Worm (Caenorhabditis elegans): ENCODE data around the gene F20D6.15.

The F20D6.15 gene

DNA sequence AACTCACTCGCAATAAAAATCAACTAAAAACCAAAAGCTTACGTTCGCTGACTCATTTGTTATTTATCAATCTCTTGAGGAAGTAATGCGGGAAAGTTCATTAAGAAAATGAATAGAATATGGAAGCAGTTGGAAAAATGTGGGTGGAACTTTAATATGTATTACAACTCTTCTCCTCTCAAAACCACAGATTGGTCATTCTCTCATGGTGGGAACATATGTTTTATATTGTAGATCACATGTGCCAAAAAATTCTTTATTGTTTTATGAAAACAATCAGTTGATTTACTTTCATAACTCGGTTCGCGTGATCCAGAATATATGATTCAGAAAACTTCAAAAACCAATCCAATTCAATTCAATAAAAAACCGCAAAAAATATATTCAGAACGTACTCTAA lies 16.6 kb downstream of the F20D6.15 start:
- TF ChIP-seq B0310.2 (tag; optimal IDR thresholded peaks at IDR 0.05), result no peak
- TF ChIP-seq F13C5.2 (tag; optimal IDR thresholded peaks at IDR 0.05), result no peak
- TF ChIP-seq pes-1 (GFP tag; IDR thresholded peaks at IDR 0.05), result no peak

DNA sequence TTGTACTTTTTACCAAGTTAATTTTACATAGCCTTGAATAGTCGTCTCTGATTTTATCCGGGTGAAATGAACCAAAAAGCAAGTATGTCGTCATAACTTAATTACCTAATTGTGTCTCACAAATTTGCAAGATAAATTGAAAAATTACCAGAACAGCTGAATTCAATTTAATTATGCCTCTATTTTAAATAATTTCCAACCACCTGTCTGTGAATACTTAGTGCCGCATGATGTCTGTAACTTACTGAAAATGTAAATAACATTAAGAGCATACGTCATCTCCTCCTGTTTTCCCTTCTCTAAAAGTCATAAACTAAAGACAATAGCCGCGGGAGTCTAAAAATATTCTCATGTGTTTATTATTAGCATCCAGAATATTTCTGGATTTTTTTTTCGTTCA lies 18.0 kb downstream of the F20D6.15 start:
- TF ChIP-seq ama-1 (optimal IDR thresholded peaks at IDR 0.05), result no peak
- no peak for TF ChIP-seq sea-1 (GFP tag; conservative IDR thresholded peaks at IDR 0.05)

DNA sequence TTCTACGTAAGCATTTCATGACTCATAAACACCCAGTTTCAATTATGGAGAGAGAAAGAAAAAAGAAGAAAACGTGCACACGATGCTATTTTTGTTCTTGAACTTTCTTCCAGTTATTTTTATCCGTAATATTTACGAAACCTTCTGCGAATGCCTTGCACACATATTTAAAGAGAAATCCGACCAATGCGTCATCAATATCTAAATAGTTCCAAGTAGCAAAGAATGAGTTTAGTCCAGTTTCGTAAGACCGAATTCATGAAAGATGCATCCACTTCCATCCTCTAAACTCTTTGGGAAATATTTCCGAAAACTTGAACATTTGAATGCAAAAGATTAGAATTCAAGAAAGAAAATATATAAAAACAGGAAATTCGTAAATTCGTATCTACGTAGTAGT lies 19.1 kb downstream of the F20D6.15 start:
- no peak for TF ChIP-seq tra-4 (tag; optimal IDR thresholded peaks at IDR 0.05)
- TF ChIP-seq F13C5.2 (tag; optimal IDR thresholded peaks at IDR 0.05), result no peak
- no peak for TF ChIP-seq tbx-37 (GFP tag; conservative IDR thresholded peaks at IDR 0.05)
- TF ChIP-seq flt-1 (GFP tag; IDR thresholded peaks at IDR 0.05), result no peak
- no peak for TF ChIP-seq ceh-36 (tag; optimal IDR thresholded peaks at IDR 0.05)

DNA sequence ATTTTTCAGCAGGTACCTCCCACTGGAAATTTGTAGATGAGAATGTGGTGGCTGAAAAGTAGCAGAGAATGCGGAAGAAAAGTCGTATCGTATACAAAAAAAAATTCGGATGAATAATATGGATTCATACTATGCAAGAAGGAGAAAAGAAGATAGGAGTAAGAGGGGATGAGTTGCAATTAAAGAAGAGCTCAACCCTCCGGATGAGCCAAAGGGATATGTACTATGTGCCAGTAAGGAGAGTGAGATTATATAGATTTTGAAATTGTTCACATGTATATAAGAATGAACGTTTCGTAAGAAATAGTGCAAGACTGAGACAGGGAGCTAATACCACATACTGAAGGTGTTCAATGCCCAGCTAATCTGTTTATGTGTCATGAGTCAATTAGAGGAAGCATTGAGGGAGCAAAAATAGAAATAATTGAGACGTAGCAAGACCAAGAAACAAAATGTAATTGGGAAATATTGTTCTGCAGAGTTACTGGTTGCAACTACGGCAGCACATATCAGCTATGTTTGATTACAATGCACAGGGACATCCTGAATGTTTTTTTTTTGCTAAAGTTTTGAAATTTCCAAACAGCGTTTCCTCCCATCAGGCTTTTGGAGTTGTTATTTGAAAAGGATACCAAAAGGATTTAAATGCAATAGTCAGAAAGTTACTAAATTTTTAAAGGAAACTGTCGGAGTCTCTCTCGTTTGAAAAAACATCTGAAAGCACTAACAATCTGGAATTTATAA lies 19.9 kb downstream of the F20D6.15 start, which contains the start of gene F20D6.8:
Gene F20D6.8, minus strand, starts transcription at position 51 of the 744 bp plus-strand sequence.
- TF ChIP-seq hmbx-1 (tag; optimal IDR thresholded peaks at IDR 0.05) (no peak), hnd-1 (tag; optimal IDR thresholded peaks at IDR 0.05) (no peak), aly-1 (tag; optimal IDR thresholded peaks at IDR 0.05) (no peak), pes-1 (GFP tag; IDR thresholded peaks at IDR 0.05) (no peak), ama-1 (optimal IDR thresholded peaks at IDR 0.05) (no peak), scrt-1 (GFP tag; IDR thresholded peaks at IDR 0.05) (no peak), F13C5.2 (tag; optimal IDR thresholded peaks at IDR 0.05) (no peak)

DNA sequence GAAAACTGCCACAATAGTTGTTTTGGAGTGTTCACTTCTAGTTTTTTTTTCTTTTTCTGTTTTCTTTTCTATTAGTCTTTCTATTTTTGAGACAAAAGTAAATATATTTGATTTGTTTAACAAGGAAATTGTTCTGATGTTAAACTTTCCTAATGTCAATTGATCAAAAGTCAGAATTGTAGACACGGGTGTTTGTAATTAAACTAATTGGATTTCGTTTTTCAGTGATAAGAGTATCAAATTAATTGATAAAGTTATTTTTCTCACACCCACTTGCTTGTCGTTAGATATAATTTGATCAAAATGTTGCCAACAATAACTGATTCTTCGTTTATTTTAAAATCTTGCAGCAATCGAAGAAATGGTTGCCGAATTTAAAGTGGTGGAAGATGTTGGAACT lies 25.1 kb downstream of the F20D6.15 start:
- TF ChIP-seq scrt-1 (GFP tag; IDR thresholded peaks at IDR 0.05) (no peak), ceh-36 (tag; optimal IDR thresholded peaks at IDR 0.05) (no peak), flt-1 (GFP tag; IDR thresholded peaks at IDR 0.05) (no peak), pes-1 (GFP tag; IDR thresholded peaks at IDR 0.05) (no peak), hnd-1 (tag; optimal IDR thresholded peaks at IDR 0.05) (no peak), tbx-11 (GFP tag; IDR thresholded peaks at IDR 0.05) (no peak), tra-4 (tag; optimal IDR thresholded peaks at IDR 0.05) (no peak), ceh-13 (GFP tag; optimal IDR thresholded peaks at IDR 0.05) (no peak), F13C5.2 (tag; optimal IDR thresholded peaks at IDR 0.05) (no peak), B0310.2 (tag; optimal IDR thresholded peaks at IDR 0.05) (no peak), hmg-4 (GFP tag; optimal IDR thresholded peaks at IDR 0.05) (no peak), tbx-37 (GFP tag; conservative IDR thresholded peaks at IDR 0.05) (no peak), ama-1 (optimal IDR thresholded peaks at IDR 0.05) (no peak), aly-1 (tag; optimal IDR thresholded peaks at IDR 0.05) (no peak), ets-7 (tag; optimal IDR thresholded peaks at IDR 0.05) (no peak)

DNA sequence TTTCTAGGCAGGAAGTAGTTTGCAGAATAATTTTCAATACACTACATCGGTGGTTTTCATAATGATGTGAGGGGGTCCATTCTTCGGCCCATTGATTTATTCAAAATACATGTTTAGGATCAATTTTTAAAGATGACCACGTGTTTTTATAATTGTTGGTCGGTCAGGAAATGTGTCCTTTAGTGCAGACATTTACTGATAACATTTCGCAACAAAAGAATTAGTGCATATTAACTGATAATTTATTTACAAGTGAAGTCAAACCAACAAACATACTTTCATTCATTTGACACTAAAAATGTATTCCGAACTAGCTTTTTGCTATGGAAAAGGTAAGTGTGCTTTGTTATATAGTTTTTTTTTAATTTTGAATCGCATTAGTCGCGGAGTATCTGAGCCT lies 26.6 kb downstream of the F20D6.15 start, which contains the start of gene F20D6.5:
Gene F20D6.5, plus strand, starts transcription at position 259 of the 400 bp plus-strand sequence.
- TF ChIP-seq hmbx-1 (tag; optimal IDR thresholded peaks at IDR 0.05) (no peak), scrt-1 (GFP tag; IDR thresholded peaks at IDR 0.05) (no peak), ets-7 (tag; optimal IDR thresholded peaks at IDR 0.05) (no peak), hmg-4 (GFP tag; optimal IDR thresholded peaks at IDR 0.05) (no peak), tbx-11 (GFP tag; IDR thresholded peaks at IDR 0.05) (no peak), B0310.2 (tag; optimal IDR thresholded peaks at IDR 0.05) (no peak), aly-1 (tag; optimal IDR thresholded peaks at IDR 0.05) (no peak), pes-1 (GFP tag; IDR thresholded peaks at IDR 0.05) (no peak), ceh-36 (tag; optimal IDR thresholded peaks at IDR 0.05) (no peak), flt-1 (GFP tag; IDR thresholded peaks at IDR 0.05) (no peak), sea-1 (GFP tag; conservative IDR thresholded peaks at IDR 0.05) (no peak), hnd-1 (tag; optimal IDR thresholded peaks at IDR 0.05) (no peak), tra-4 (tag; optimal IDR thresholded peaks at IDR 0.05) (no peak), ceh-13 (GFP tag; optimal IDR thresholded peaks at IDR 0.05) (no peak), ama-1 (optimal IDR thresholded peaks at IDR 0.05) (no peak), tbx-37 (GFP tag; conservative IDR thresholded peaks at IDR 0.05) (no peak), F13C5.2 (tag; optimal IDR thresholded peaks at IDR 0.05) (no peak)

DNA sequence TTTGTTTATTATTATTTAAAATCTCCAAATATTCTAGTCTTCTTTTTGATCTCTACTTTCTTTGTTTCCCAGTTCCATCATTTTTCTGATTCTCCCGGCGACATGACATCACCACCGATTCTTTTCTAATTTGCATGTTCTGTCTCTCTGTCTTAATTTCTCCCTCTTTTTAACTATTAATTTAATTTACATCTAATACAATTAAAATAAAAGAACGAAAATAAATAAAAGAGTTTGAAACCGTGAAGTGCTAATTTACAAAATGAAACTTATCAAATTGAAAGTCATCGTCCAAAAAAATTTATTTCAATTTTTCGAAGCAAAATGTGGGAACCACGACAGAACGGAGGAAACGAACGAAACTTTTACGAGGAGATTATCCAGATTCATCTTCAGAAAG lies 28.6 kb downstream of the F20D6.15 start, which contains the start of gene F20D6.6:
Gene F20D6.6, plus strand, starts transcription at position 301 of the 400 bp plus-strand sequence.
- TF ChIP-seq tbx-37 (GFP tag; conservative IDR thresholded peaks at IDR 0.05) (no peak), F13C5.2 (tag; optimal IDR thresholded peaks at IDR 0.05) (no peak), scrt-1 (GFP tag; IDR thresholded peaks at IDR 0.05) (no peak), tbx-11 (GFP tag; IDR thresholded peaks at IDR 0.05) (no peak), hnd-1 (tag; optimal IDR thresholded peaks at IDR 0.05) (no peak)

DNA sequence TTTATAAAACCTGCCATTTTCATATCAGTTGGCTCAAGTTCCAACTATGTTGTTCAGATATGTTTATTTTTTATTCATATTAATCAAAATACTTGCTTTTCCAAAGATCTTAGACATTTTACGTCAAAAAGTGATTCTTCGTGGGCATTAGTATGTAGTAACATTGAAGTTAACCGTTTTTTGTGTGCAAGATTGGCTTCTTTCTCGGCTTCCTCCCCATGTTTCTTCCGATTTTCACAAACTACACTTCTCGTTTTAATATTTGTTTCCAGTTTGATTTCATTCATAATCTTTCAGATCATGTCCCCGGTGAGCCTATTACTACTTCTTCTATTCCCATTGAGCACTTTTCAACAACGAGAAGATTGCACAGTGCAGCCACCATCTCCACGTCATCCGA lies 30.8 kb downstream of the F20D6.15 start, which contains the start of gene sul-2:
Gene sul-2, plus strand, starts transcription at position 301 of the 400 bp plus-strand sequence.
- TF ChIP-seq B0310.2 (tag; optimal IDR thresholded peaks at IDR 0.05) (no peak), ama-1 (optimal IDR thresholded peaks at IDR 0.05) (no peak), tra-4 (tag; optimal IDR thresholded peaks at IDR 0.05) (no peak), pes-1 (GFP tag; IDR thresholded peaks at IDR 0.05) (no peak), aly-1 (tag; optimal IDR thresholded peaks at IDR 0.05) (no peak), flt-1 (GFP tag; IDR thresholded peaks at IDR 0.05) (no peak), tbx-37 (GFP tag; conservative IDR thresholded peaks at IDR 0.05) (no peak), ets-7 (tag; optimal IDR thresholded peaks at IDR 0.05) (no peak), tbx-11 (GFP tag; IDR thresholded peaks at IDR 0.05) (no peak), F13C5.2 (tag; optimal IDR thresholded peaks at IDR 0.05) (no peak), sea-1 (GFP tag; conservative IDR thresholded peaks at IDR 0.05) (no peak), hmg-4 (GFP tag; optimal IDR thresholded peaks at IDR 0.05) (no peak), hnd-1 (tag; optimal IDR thresholded peaks at IDR 0.05) (no peak), scrt-1 (GFP tag; IDR thresholded peaks at IDR 0.05) (no peak), ceh-36 (tag; optimal IDR thresholded peaks at IDR 0.05) (no peak), ceh-13 (GFP tag; optimal IDR thresholded peaks at IDR 0.05) (no peak), hmbx-1 (tag; optimal IDR thresholded peaks at IDR 0.05) (no peak)

Data from whole organism, early embryonic.